Fruit fly (Drosophila melanogaster): ENCODE measurements around the gene cib.

The cib gene

DNA sequence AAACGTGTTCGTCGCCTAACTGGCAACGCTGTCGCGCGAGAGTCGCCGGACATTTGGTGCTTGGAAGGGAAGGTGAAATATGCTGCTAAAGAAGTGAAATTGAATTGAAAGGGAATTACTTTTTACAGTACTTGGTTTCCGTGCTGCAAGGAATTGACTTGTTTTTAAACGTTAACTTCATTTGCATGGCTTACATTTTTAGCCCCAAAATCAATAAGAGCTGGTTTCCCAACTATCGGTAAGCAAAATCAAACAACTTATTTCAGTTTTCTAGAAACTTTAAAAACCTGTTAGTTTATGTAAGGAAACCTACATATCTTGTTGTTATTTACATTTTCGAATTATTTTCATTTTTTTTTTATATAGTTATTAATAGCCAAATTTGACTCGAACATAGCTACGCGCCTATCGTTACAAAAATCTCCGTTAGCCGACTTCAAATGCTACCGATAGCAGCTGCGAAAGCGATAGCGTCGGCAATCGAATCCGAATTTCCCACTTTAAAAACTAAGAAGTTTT, 7.8 kb downstream of the cib start, which contains the start of the genes dgt4 and Nsun2 (continued):
- no peak for TF ChIP-seq pfk (GFP tag; optimal IDR thresholded peaks at IDR 0.05)
- TF ChIP-seq ham (GFP tag; IDR thresholded peaks at IDR 0.05): no peak
- no peak for TF ChIP-seq CG4730 (GFP tag; IDR thresholded peaks at IDR 0.05)
- TF ChIP-seq Sox100B (GFP tag; optimal IDR thresholded peaks at IDR 0.05): no peak
- TF ChIP-seq CG3726 (GFP tag; IDR thresholded peaks at IDR 0.05): no peak
- no peak for TF ChIP-seq Atf-2 (GFP tag; optimal IDR thresholded peaks at IDR 0.05)
- no peak for TF ChIP-seq chn (GFP tag; optimal IDR thresholded peaks at IDR 0.05)
- TF ChIP-seq hb (GFP tag; IDR thresholded peaks at IDR 0.05; ENCODE audit: partially characterized antibody): no peak
- no peak for TF ChIP-seq sr (GFP tag; IDR thresholded peaks at IDR 0.05)
- peak; percentile 8 for TF ChIP-seq CG9817 (tag; optimal IDR thresholded peaks at IDR 0.05)
- no peak for TF ChIP-seq tgo (GFP tag; IDR thresholded peaks at IDR 0.05)
- TF ChIP-seq Camta (GFP tag; optimal IDR thresholded peaks at IDR 0.05): peak; percentile 4
- peak; percentile 21 for TF ChIP-seq CG12391 (tag; optimal IDR thresholded peaks at IDR 0.05)
- no peak for TF ChIP-seq NC2β (GFP tag; optimal IDR thresholded peaks at IDR 0.05)
- TF ChIP-seq CoRest (tag; optimal IDR thresholded peaks at IDR 0.05): no peak
- no peak for TF ChIP-seq ato (GFP tag; IDR thresholded peaks at IDR 0.05; ENCODE audit: partially characterized antibody)
- no peak for TF ChIP-seq maf-S (GFP tag; optimal IDR thresholded peaks at IDR 0.05)
- TF ChIP-seq CG1832 (GFP tag; optimal IDR thresholded peaks at IDR 0.05): no peak
- no peak for TF ChIP-seq CG10147 (GFP tag; optimal IDR thresholded peaks at IDR 0.05)
- TF ChIP-seq CG14441 (GFP tag; IDR thresholded peaks at IDR 0.05): no peak
- TF ChIP-seq vvl (GFP tag; IDR thresholded peaks at IDR 0.05): 0 out of 2 replicates have a peak, but pooled peaks have one; percentile 33
- no peak for TF ChIP-seq CG12236 (GFP tag; optimal IDR thresholded peaks at IDR 0.05)
- TF ChIP-seq CG11560 (tag; IDR thresholded peaks at IDR 0.05): no peak
- TF ChIP-seq Doc2 (GFP tag; IDR thresholded peaks at IDR 0.05): no peak
- TF ChIP-seq D19B (GFP tag; optimal IDR thresholded peaks at IDR 0.05): no peak
- peak; percentile 25 for TF ChIP-seq phol (tag; optimal IDR thresholded peaks at IDR 0.05)
- peak; percentile 72; the same call in 3 of the 4 replicates for TF ChIP-seq Dll (GFP tag; IDR thresholded peaks at IDR 0.05; ENCODE audit: partially characterized antibody)
- no peak for TF ChIP-seq CG8388 (GFP tag; optimal IDR thresholded peaks at IDR 0.05)
- no peak for TF ChIP-seq tap (tag; optimal IDR thresholded peaks at IDR 0.05)
- no peak for TF ChIP-seq CG18764 (GFP tag; optimal IDR thresholded peaks at IDR 0.05)
- TF ChIP-seq CG10462 (GFP tag; optimal IDR thresholded peaks at IDR 0.05): no peak
- peak; percentile 65 for TF ChIP-seq Sry-β (GFP tag; optimal IDR thresholded peaks at IDR 0.05)
- no peak for TF ChIP-seq Bteb2 (GFP tag; optimal IDR thresholded peaks at IDR 0.05)
- no peak for TF ChIP-seq hkb (optimal IDR thresholded peaks at IDR 0.05)
- no peak for TF ChIP-seq hkb (GFP tag; IDR thresholded peaks at IDR 0.05)
- peak; percentile 64; the same call in 1 of the 2 replicates for TF ChIP-seq unc-4 (GFP tag; IDR thresholded peaks at IDR 0.05; ENCODE audit: partially characterized antibody)
- no peak for TF ChIP-seq en (GFP tag; optimal IDR thresholded peaks at IDR 0.05)
- TF ChIP-seq dimm (GFP tag; IDR thresholded peaks at IDR 0.05): no peak
- TF ChIP-seq Dad (GFP tag; optimal IDR thresholded peaks at IDR 0.05): no peak
- TF ChIP-seq CG3281 (GFP tag; optimal IDR thresholded peaks at IDR 0.05): no peak
- TF ChIP-seq CG9876 (GFP tag; optimal IDR thresholded peaks at IDR 0.05): no peak
- no peak for TF ChIP-seq twi (tag; optimal IDR thresholded peaks at IDR 0.05)
- no peak for TF ChIP-seq CG4820 (GFP tag; optimal IDR thresholded peaks at IDR 0.05)
- peak; percentile 64 for TF ChIP-seq Med (GFP tag)
- peak; percentile 44; the same call in 1 of the 3 replicates for TF ChIP-seq vnd (GFP tag; IDR thresholded peaks at IDR 0.05; ENCODE audit: partially characterized antibody)
- TF ChIP-seq CG6175 (GFP tag; IDR thresholded peaks at IDR 0.05): no peak
- no peak for TF ChIP-seq mld (GFP tag; IDR thresholded peaks at IDR 0.05; ENCODE audit: partially characterized antibody)
- TF ChIP-seq aop (GFP tag; IDR thresholded peaks at IDR 0.05): no peak
- 0 out of 3 replicates have a peak, but pooled peaks have one; percentile 50 for TF ChIP-seq CG6791 (GFP tag; IDR thresholded peaks at IDR 0.05; ENCODE audit: partially characterized antibody)
- no peak for TF ChIP-seq Rx (GFP tag; IDR thresholded peaks at IDR 0.05)
- no peak for TF ChIP-seq seq (GFP tag; IDR thresholded peaks at IDR 0.05)
